Fruit fly (Drosophila melanogaster): ENCODE measurements around the gene sturkopf.
A peak's percentile ranks its signal among the peaks of the same experiment; 100 is the strongest.

sturkopf gene

dm6 chr3L:1319097-1319725, 6.0 kb upstream of the sturkopf start (continued):
- TF ChIP-seq caup (GFP tag; optimal IDR thresholded peaks at IDR 0.05; ENCODE audit: severe bottlenecking) (peak; percentile 24), bsh (GFP tag; optimal IDR thresholded peaks at IDR 0.05) (peak; percentile 89 to 94), CG14050 (GFP tag; IDR thresholded peaks at IDR 0.05) (peak; percentile 56; the same call in 2 of the 3 replicates), ash1 (GFP tag; optimal IDR thresholded peaks at IDR 0.05) (no peak), tap (tag; optimal IDR thresholded peaks at IDR 0.05) (peak; percentile 82), Asciz (GFP tag; optimal IDR thresholded peaks at IDR 0.05) (peak; percentile 88), danr (GFP tag; IDR thresholded peaks at IDR 0.05) (peak; percentile 68), CG16779 (GFP tag; IDR thresholded peaks at IDR 0.05) (no peak), GATAe (GFP tag; conservative IDR thresholded peaks at IDR 0.05) (no peak), Meics (GFP tag; optimal IDR thresholded peaks at IDR 0.05) (peak; percentile 58), CG10543 (GFP tag; optimal IDR thresholded peaks at IDR 0.05) (no peak), pho (GFP tag; optimal IDR thresholded peaks at IDR 0.05) (peak; percentile 51), grn (GFP tag; optimal IDR thresholded peaks at IDR 0.05) (peak; percentile 43), Bdp1 (GFP tag; optimal IDR thresholded peaks at IDR 0.05) (peak; percentile 61), CG12219 (GFP tag; optimal IDR thresholded peaks at IDR 0.05) (peak; percentile 76), CG1529 (GFP tag; optimal IDR thresholded peaks at IDR 0.05) (peak; percentile 81), CG18764 (GFP tag; optimal IDR thresholded peaks at IDR 0.05) (peak; percentile 64), CG11085 (GFP tag; IDR thresholded peaks at IDR 0.05) (no peak), hth (optimal IDR thresholded peaks at IDR 0.05) (no peak), CG17361 (GFP tag; IDR thresholded peaks at IDR 0.05) (peak; percentile 79), CG34376 (GFP tag; optimal IDR thresholded peaks at IDR 0.05) (no peak), row (GFP tag; IDR thresholded peaks at IDR 0.05) (peak; percentile 78), pzg (GFP tag; optimal IDR thresholded peaks at IDR 0.05) (no peak), crol (GFP tag; IDR thresholded peaks at IDR 0.05) (0 out of 2 replicates have a peak, but pooled peaks have one; percentile 13), wor (GFP tag; IDR thresholded peaks at IDR 0.05) (peak; percentile 81), CG12659 (GFP tag; optimal IDR thresholded peaks at IDR 0.05) (peak; percentile 74), gce (GFP tag; IDR thresholded peaks at IDR 0.05) (peak; percentile 86), ATbp (GFP tag; optimal IDR thresholded peaks at IDR 0.05) (peak; percentile 87), mam (GFP tag; optimal IDR thresholded peaks at IDR 0.05) (peak; percentile 51), sisA (GFP tag; IDR thresholded peaks at IDR 0.05) (peak; percentile 92), Dek (tag; optimal IDR thresholded peaks at IDR 0.05) (peak; percentile 55), CG1602 (GFP tag; optimal IDR thresholded peaks at IDR 0.05) (peak; percentile 60), trh (GFP tag; optimal IDR thresholded peaks at IDR 0.05) (peak; percentile 63), inv (GFP tag; IDR thresholded peaks at IDR 0.05; ENCODE audit: partially characterized antibody) (no peak), dan (GFP tag; IDR thresholded peaks at IDR 0.05) (no peak; the same call in 1 of the 2 replicates), Ets97D (GFP tag; optimal IDR thresholded peaks at IDR 0.05) (no peak), CG10565 (GFP tag; optimal IDR thresholded peaks at IDR 0.05) (peak; percentile 39), B-H1 (GFP tag; IDR thresholded peaks at IDR 0.05) (peak; percentile 73), Side (GFP tag; optimal IDR thresholded peaks at IDR 0.05) (peak; percentile 68), eyg (GFP tag; optimal IDR thresholded peaks at IDR 0.05) (peak; percentile 50), H2.0 (GFP tag; IDR thresholded peaks at IDR 0.05) (peak; percentile 76), fd3F (GFP tag; optimal IDR thresholded peaks at IDR 0.05) (no peak), CG31365 (tag; optimal IDR thresholded peaks at IDR 0.05) (peak; percentile 39), CG18476 (GFP tag; optimal IDR thresholded peaks at IDR 0.05) (peak; percentile 65), CG10979 (tag; optimal IDR thresholded peaks at IDR 0.05) (peak; percentile 86), al (GFP tag; IDR thresholded peaks at IDR 0.05) (0 out of 2 replicates have a peak, but pooled peaks have one; percentile 9), CG31441 (GFP tag; IDR thresholded peaks at IDR 0.05) (peak; percentile 90), cas (GFP tag; IDR thresholded peaks at IDR 0.05) (no peak), ERR (GFP tag; optimal IDR thresholded peaks at IDR 0.05) (no peak), D19B (GFP tag; optimal IDR thresholded peaks at IDR 0.05) (no peak), sens-2 (GFP tag; IDR thresholded peaks at IDR 0.05) (peak; percentile 80)

Data from whole organism, embryonic.